Worm (Caenorhabditis elegans) whole organism, mixed stage, embryonic: ENCODE data around the gene C29E4.11.

Experiments
- blmp-1 ChIP-seq: fragments of 150-350 bp; optimal IDR thresholded peaks from 2 replicates; lab custom pipeline; 2014; ENCODE audit warnings: missing biosample characterization, missing genetic modification characterization
- ceh-39 ChIP-seq: fragments of 150-350 bp; optimal IDR thresholded peaks from 2 replicates; lab custom pipeline; 2014; ENCODE audit warnings: missing biosample characterization, missing genetic modification characterization
- ceh-83 ChIP-seq: fragments of 200-800 bp; sonication (Bioruptor generic); optimal IDR thresholded peaks from 2 replicates; lab custom pipeline; 2018; ENCODE audit warnings: mild to moderate bottlenecking, missing genetic modification characterization, missing compliant biosample characterization
- ces-1 ChIP-seq: fragments of 150-350 bp; optimal IDR thresholded peaks from 2 replicates; lab custom pipeline; 2014; ENCODE audit warnings: missing biosample characterization, missing genetic modification reagents, missing genetic modification characterization
- cnd-1 ChIP-seq: fragments of 200-800 bp; sonication (Bioruptor generic); optimal IDR thresholded peaks from 2 replicates; lab custom pipeline; 2018; ENCODE audit warnings: mild to moderate bottlenecking, missing genetic modification characterization, missing compliant biosample characterization
- drap-1 ChIP-seq: fragments of 200-800 bp; sonication (Bioruptor generic); optimal IDR thresholded peaks from 3 replicates; lab custom pipeline; 2018; ENCODE audit warnings: mild to moderate bottlenecking, missing genetic modification characterization, missing compliant biosample characterization
- elt-1 ChIP-seq: sonication (generic microtip); optimal IDR thresholded peaks from 2 replicates; lab custom pipeline; 2017; ENCODE audit warnings: missing genetic modification characterization, mild to moderate bottlenecking, missing compliant biosample characterization, antibody characterized with exemption, moderate library complexity, borderline replicate concordance; ENCODE audit not compliant: insufficient read depth
- elt-3 ChIP-seq: fragments of 150-350 bp; optimal IDR thresholded peaks from 2 replicates; lab custom pipeline; 2014; ENCODE audit warnings: missing biosample characterization, missing genetic modification characterization
- flh-1 ChIP-seq: fragments of 200-800 bp; sonication (Bioruptor generic); optimal IDR thresholded peaks from 2 replicates; lab custom pipeline; 2018; ENCODE audit warnings: mild to moderate bottlenecking, missing genetic modification characterization, moderate library complexity, missing compliant biosample characterization
- ham-2 ChIP-seq: fragments of 200-800 bp; sonication (Bioruptor generic); optimal IDR thresholded peaks from 2 replicates; lab custom pipeline; 2018; ENCODE audit warnings: mild to moderate bottlenecking, missing genetic modification characterization, missing compliant biosample characterization
- hlh-1 ChIP-seq: fragments of 150-350 bp; optimal IDR thresholded peaks from 2 replicates; lab custom pipeline; 2014; ENCODE audit warnings: missing biosample characterization, missing genetic modification reagents, missing genetic modification characterization
- lin-13 ChIP-seq: fragments of 150-350 bp; optimal IDR thresholded peaks from 2 replicates; lab custom pipeline; 2014; ENCODE audit warnings: missing biosample characterization, missing genetic modification characterization
- lin-32 ChIP-seq: fragments of 200-800 bp; sonication (Bioruptor generic); optimal IDR thresholded peaks from 2 replicates; lab custom pipeline; 2018; ENCODE audit warnings: mild to moderate bottlenecking, missing genetic modification characterization, missing compliant biosample characterization
- lsy-2 ChIP-seq: fragments of 150-350 bp; optimal IDR thresholded peaks from 2 replicates; lab custom pipeline; 2014; ENCODE audit warnings: missing biosample characterization, missing genetic modification characterization
- mab-5 ChIP-seq: fragments of 150-350 bp; optimal IDR thresholded peaks from 2 replicates; lab custom pipeline; 2014; ENCODE audit warnings: missing biosample characterization, missing genetic modification characterization
- mep-1 ChIP-seq: fragments of 150-350 bp; optimal IDR thresholded peaks from 2 replicates; lab custom pipeline; 2017; ENCODE audit warnings: missing biosample characterization, missing genetic modification reagents, missing genetic modification characterization, inconsistent platforms
- mls-2 ChIP-seq: sonication (generic microtip); optimal IDR thresholded peaks from 2 replicates; lab custom pipeline; 2016; ENCODE audit warnings: mild to moderate bottlenecking, missing genetic modification characterization, moderate library complexity, missing compliant biosample characterization
- nhr-12 ChIP-seq: fragments of 150-350 bp; optimal IDR thresholded peaks from 2 replicates; lab custom pipeline; 2014; ENCODE audit warnings: missing biosample characterization, missing genetic modification characterization
- nhr-2 ChIP-seq: fragments of 150-350 bp; optimal IDR thresholded peaks from 2 replicates; lab custom pipeline; 2014; ENCODE audit warnings: missing biosample characterization, missing genetic modification characterization
- nhr-237 ChIP-seq: fragments of 150-350 bp; optimal IDR thresholded peaks from 2 replicates; lab custom pipeline; 2014; ENCODE audit warnings: missing biosample characterization, missing genetic modification characterization
- nhr-28 ChIP-seq: fragments of 150-350 bp; optimal IDR thresholded peaks from 2 replicates; lab custom pipeline; 2014; ENCODE audit warnings: missing biosample characterization, missing genetic modification characterization
- nhr-76 ChIP-seq: sonication (generic microtip); optimal IDR thresholded peaks from 2 replicates; lab custom pipeline; 2017; ENCODE audit warnings: missing biosample characterization, missing genetic modification characterization
- pha-4 ChIP-seq: fragments of 150-350 bp; optimal IDR thresholded peaks from 2 replicates; lab custom pipeline; 2018; ENCODE audit warnings: missing biosample characterization, missing genetic modification reagents, missing genetic modification characterization
- sem-2 ChIP-seq: fragments of 200-800 bp; sonication (Bioruptor generic); optimal IDR thresholded peaks from 2 replicates; lab custom pipeline; 2018; ENCODE audit warnings: mild to moderate bottlenecking, missing genetic modification characterization, missing compliant biosample characterization
- snpc-4 ChIP-seq: fragments of 150-350 bp; optimal IDR thresholded peaks from 2 replicates; lab custom pipeline; 2014; ENCODE audit warnings: missing biosample characterization, missing genetic modification characterization
- tbx-8 ChIP-seq: fragments of 200-800 bp; sonication (Bioruptor generic); optimal IDR thresholded peaks from 2 replicates; lab custom pipeline; 2018; ENCODE audit warnings: mild to moderate bottlenecking, missing genetic modification characterization, moderate library complexity, missing compliant biosample characterization
- unc-120 ChIP-seq: sonication (generic microtip); optimal IDR thresholded peaks from 2 replicates; lab custom pipeline; 2017; ENCODE audit warnings: missing genetic modification characterization, missing compliant biosample characterization; ENCODE audit not compliant: poor library complexity, severe bottlenecking
- unc-39 ChIP-seq: fragments of 150-350 bp; optimal IDR thresholded peaks from 2 replicates; lab custom pipeline; 2014; ENCODE audit warnings: missing biosample characterization, missing genetic modification characterization
- unc-62 ChIP-seq: fragments of 150-350 bp; optimal IDR thresholded peaks from 2 replicates; lab custom pipeline; 2014; ENCODE audit warnings: missing biosample characterization, missing genetic modification reagents, missing genetic modification characterization
- zip-8 ChIP-seq: fragments of 150-350 bp; optimal IDR thresholded peaks from 2 replicates; lab custom pipeline; 2014; ENCODE audit warnings: missing biosample characterization, missing genetic modification characterization
- ztf-11 ChIP-seq: fragments of 150-350 bp; optimal IDR thresholded peaks from 2 replicates; lab custom pipeline; 2014; ENCODE audit warnings: missing biosample characterization, missing genetic modification characterization

Gene C29E4.11

ce11 chrIII:7922207-7922606 lies 35.7 kb downstream of the C29E4.11 start, which contains the start of gene C29E4.17:
TSS of gene C29E4.17 (plus strand) at chrIII:7922507.
- TF ChIP-seq nhr-2 (tag; lab: Kevin White, UChicago) (no peak), mab-5 (tag; lab: Kevin White, UChicago) (no peak), ham-2 (GFP tag; lab: Kevin White, UChicago) (no peak), flh-1 (GFP tag; lab: Kevin White, UChicago) (no peak), pha-4 (tag; lab: Kevin White, UChicago) (no peak), nhr-28 (tag; lab: Kevin White, UChicago) (no peak), mep-1 (tag; lab: Kevin White, UChicago) (no peak), nhr-12 (tag; lab: Kevin White, UChicago) (no peak), snpc-4 (tag; lab: Kevin White, UChicago) (no peak), tbx-8 (GFP tag; lab: Kevin White, UChicago) (no peak), blmp-1 (tag; lab: Kevin White, UChicago) (no peak), sem-2 (no peak), ces-1 (no peak), unc-39 (tag; lab: Kevin White, UChicago) (no peak), hlh-1 (no peak), unc-120 (tag; lab: Kevin White, UChicago) (no peak), elt-1 (no peak), zip-8 (no peak)

DNA sequence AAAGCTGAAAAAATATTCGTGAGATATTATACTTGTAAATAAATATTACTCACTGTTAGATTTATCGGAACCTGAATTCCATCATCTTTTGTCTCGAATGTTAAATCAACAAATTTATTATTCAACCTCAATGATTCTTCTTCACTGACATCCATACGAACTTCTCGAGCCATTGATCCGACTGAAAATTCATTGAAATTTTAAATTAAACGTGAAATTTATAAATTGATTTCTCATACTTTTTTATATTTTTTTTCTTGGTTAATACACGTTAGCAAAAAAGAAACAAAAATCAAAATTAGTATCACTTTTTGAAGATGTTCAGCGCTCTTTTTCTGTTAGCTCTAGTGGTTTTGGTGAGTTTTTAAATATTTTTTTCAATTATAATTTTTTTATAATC lies 38.1 kb downstream of the C29E4.11 start, which contains the start of gene C29E4.14:
Gene C29E4.14 (plus strand): TSS at position 301 of the 400 bp plus-strand sequence.
- TF ChIP-seq cnd-1 (tag; lab: Kevin White, UChicago) (no peak), nhr-28 (tag; lab: Kevin White, UChicago) (no peak), elt-3 (tag; lab: Kevin White, UChicago) (no peak), mls-2 (tag; lab: Kevin White, UChicago) (no peak), flh-1 (GFP tag; lab: Kevin White, UChicago) (no peak), drap-1 (GFP tag; lab: Kevin White, UChicago) (no peak), unc-62 (GFP tag; lab: Kevin White, UChicago) (no peak), hlh-1 (no peak), ceh-83 (GFP tag; lab: Kevin White, UChicago) (no peak), lin-13 (tag; lab: Kevin White, UChicago) (no peak), nhr-237 (tag; lab: Kevin White, UChicago) (no peak), pha-4 (tag; lab: Kevin White, UChicago) (no peak), ztf-11 (tag; lab: Kevin White, UChicago) (no peak), nhr-76 (tag; lab: Kevin White, UChicago) (no peak), sem-2 (no peak), ces-1 (no peak), tbx-8 (GFP tag; lab: Kevin White, UChicago) (no peak)

DNA sequence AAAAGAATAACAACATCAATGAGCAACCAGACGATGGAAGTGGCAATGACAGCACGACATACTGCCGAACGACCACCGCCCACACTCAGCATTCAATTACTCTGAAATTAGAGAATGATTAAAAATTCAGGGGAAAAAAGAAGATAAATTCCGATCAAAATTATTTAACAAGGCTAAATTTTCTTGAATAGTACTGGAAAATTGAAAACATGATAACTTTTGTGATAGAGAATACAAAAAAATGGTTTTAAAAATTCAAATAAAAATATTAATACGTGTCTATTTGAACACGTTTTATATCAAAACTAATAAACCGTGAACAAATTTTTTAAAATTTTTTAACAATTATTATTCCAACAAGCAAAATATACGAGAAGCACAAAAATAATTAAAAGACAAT lies 40.2 kb downstream of the C29E4.11 start, which contains the start of gene gly-3:
Gene gly-3 (minus strand): TSS at position 101 of the 400 bp plus-strand sequence.
- TF ChIP-seq flh-1 (GFP tag; lab: Kevin White, UChicago) (no peak), unc-120 (tag; lab: Kevin White, UChicago) (no peak), lin-13 (tag; lab: Kevin White, UChicago) (no peak), mep-1 (tag; lab: Kevin White, UChicago) (no peak), lsy-2 (tag; lab: Kevin White, UChicago) (no peak), nhr-28 (tag; lab: Kevin White, UChicago) (no peak), hlh-1 (no peak), ces-1 (no peak)

DNA sequence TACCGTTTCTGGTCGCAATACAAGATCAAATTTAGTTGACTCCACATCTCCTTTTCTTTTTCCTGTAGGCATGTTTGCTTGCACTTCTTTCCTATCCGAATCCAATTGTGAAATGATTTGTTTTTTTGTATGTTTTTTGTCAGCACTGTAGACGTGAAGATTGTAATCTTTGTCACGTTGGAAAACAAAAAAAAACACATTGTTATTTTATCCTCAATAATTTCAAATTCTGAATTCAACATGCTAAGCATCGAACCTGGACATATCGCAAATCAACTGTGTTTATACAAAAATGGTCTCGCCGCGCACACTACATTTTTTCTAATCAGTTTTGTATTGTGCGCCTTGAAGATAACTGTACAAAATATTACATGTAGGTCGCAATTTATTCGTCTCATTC lies 44.4 kb downstream of the C29E4.11 start, which contains the start of gene ZK688.12:
Gene ZK688.12 (minus strand): TSS at position 101 of the 400 bp plus-strand sequence.
- no peak for TF ChIP-seq ztf-11 (tag; lab: Kevin White, UChicago)
- TF ChIP-seq sem-2 = no peak
- TF ChIP-seq unc-39 (tag; lab: Kevin White, UChicago) = no peak
- no peak for TF ChIP-seq lin-32 (GFP tag; lab: Kevin White, UChicago)
- no peak for TF ChIP-seq mep-1 (tag; lab: Kevin White, UChicago)
- no peak for TF ChIP-seq ceh-39 (tag; lab: Kevin White, UChicago)
- no peak for TF ChIP-seq snpc-4 (tag; lab: Kevin White, UChicago)
- no peak for TF ChIP-seq unc-62 (GFP tag; lab: Kevin White, UChicago)

ce11 chrIII:7911621-7912020 lies 46.3 kb downstream of the C29E4.11 start, which contains the start of gene ZK688.7:
TSS of gene ZK688.7 (minus strand) at chrIII:7911634.
- TF ChIP-seq unc-39 (tag; lab: Kevin White, UChicago) (no peak), nhr-76 (tag; lab: Kevin White, UChicago) (no peak), ceh-39 (tag; lab: Kevin White, UChicago) (peak; percentile 61), hlh-1 (no peak), nhr-2 (tag; lab: Kevin White, UChicago) (peak; percentile 51), nhr-12 (tag; lab: Kevin White, UChicago) (no peak), blmp-1 (tag; lab: Kevin White, UChicago) (no peak), unc-62 (GFP tag; lab: Kevin White, UChicago) (peak; percentile 12)
- TF ChIP-seq, all 35 proteins: peak for 3
